Worm (Caenorhabditis elegans) whole organism, L4 larva: ENCODE data around the gene mbl-1.

ENCODE experiments used
- D1046.2 ChIP-seq: fragments of 200-800 bp; sonication (Bioruptor generic); IDR thresholded peaks from 2 replicates; pipeline ENCODE4 v1.3.6; 2022; ENCODE audit warnings: missing genetic modification characterization, missing compliant biosample characterization
- F26F4.8 ChIP-seq: fragments of 200-800 bp; sonication (Bioruptor generic); conservative IDR thresholded peaks from 2 replicates; pipeline ENCODE4 v1.3.6; 2022; ENCODE audit warnings: missing genetic modification characterization, missing compliant biosample characterization
- F44E2.7 ChIP-seq: fragments of 200-800 bp; sonication (Bioruptor generic); IDR thresholded peaks from 2 replicates; pipeline ENCODE4 v2.1.2; 2022; ENCODE audit warnings: missing genetic modification characterization, missing compliant biosample characterization
- F49E8.2 ChIP-seq: sonication (generic microtip); optimal IDR thresholded peaks from 2 replicates; lab custom pipeline; 2016; ENCODE audit warnings: missing compliant biosample characterization, mild to moderate bottlenecking, missing genetic modification characterization, borderline replicate concordance
- R02D3.7 ChIP-seq: fragments of 150-350 bp; sonication (generic microtip); optimal IDR thresholded peaks from 3 replicates; lab custom pipeline; 2014; ENCODE audit warnings: missing biosample characterization, missing genetic modification characterization
- Y105C5A.15 ChIP-seq: fragments of 200-800 bp; sonication (Bioruptor generic); IDR thresholded peaks from 2 replicates; pipeline ENCODE4 v1.3.6; 2022; ENCODE audit warnings: missing genetic modification characterization, missing compliant biosample characterization
- Y75B8A.6 ChIP-seq: fragments of 200-800 bp; sonication (Bioruptor generic); IDR thresholded peaks from 2 replicates; pipeline ENCODE4 v1.3.6; 2022; ENCODE audit warnings: missing genetic modification reagents, missing genetic modification characterization, missing compliant biosample characterization
- ama-1 ChIP-seq: fragments of 150-350 bp; optimal IDR thresholded peaks from 2 replicates; lab custom pipeline; 2014; ENCODE audit warnings: inconsistent platforms, mixed read lengths
- ceh-32 ChIP-seq: sonication (generic microtip); optimal IDR thresholded peaks from 2 replicates; lab custom pipeline; 2016; ENCODE audit warnings: mild to moderate bottlenecking, missing genetic modification characterization, missing compliant biosample characterization; ENCODE audit not compliant: poor library complexity
- ces-1 ChIP-seq: fragments of 150-350 bp; sonication (generic microtip); optimal IDR thresholded peaks from 4 replicates; lab custom pipeline; 2014; ENCODE audit warnings: missing biosample characterization, missing genetic modification reagents, missing genetic modification characterization
- ctbp-1 ChIP-seq: fragments of 200-800 bp; sonication (Bioruptor generic); IDR thresholded peaks from 2 replicates; pipeline ENCODE4 v1.3.6; 2022; ENCODE audit warnings: missing genetic modification reagents, missing genetic modification characterization, missing compliant biosample characterization
- daf-12 ChIP-seq: fragments of 150-350 bp; optimal IDR thresholded peaks from 2 replicates; lab custom pipeline; 2014; ENCODE audit warnings: missing biosample characterization, missing genetic modification reagents, missing genetic modification characterization
- daf-19 ChIP-seq: fragments of 200-800 bp; sonication (Bioruptor generic); conservative IDR thresholded peaks from 2 replicates; pipeline ENCODE4 v1.3.6; 2022; ENCODE audit warnings: missing genetic modification characterization, missing compliant biosample characterization
- dmd-6 ChIP-seq: fragments of 200-800 bp; sonication (Bioruptor generic); IDR thresholded peaks from 2 replicates; pipeline ENCODE4 v1.3.6; 2022; ENCODE audit warnings: missing genetic modification reagents, missing genetic modification characterization, missing compliant biosample characterization
- egl-43 ChIP-seq: fragments of 200-800 bp; sonication (Bioruptor generic); IDR thresholded peaks from 2 replicates; pipeline ENCODE4 v1.3.6; 2022; ENCODE audit warnings: missing genetic modification reagents, missing genetic modification characterization, missing compliant biosample characterization
- fos-1 ChIP-seq: fragments of 150-350 bp; optimal IDR thresholded peaks from 2 replicates; lab custom pipeline; 2014; ENCODE audit warnings: missing biosample characterization, missing genetic modification characterization
- hmg-1.1 ChIP-seq: fragments of 200-800 bp; sonication (Bioruptor generic); IDR thresholded peaks from 2 replicates; pipeline ENCODE4 v1.3.6; 2022; ENCODE audit warnings: missing genetic modification reagents, missing genetic modification characterization, missing compliant biosample characterization
- lim-7 ChIP-seq: fragments of 200-800 bp; sonication (Bioruptor generic); IDR thresholded peaks from 2 replicates; pipeline ENCODE4 v1.3.6; 2022; ENCODE audit warnings: missing genetic modification characterization, missing compliant biosample characterization
- lin-29 ChIP-seq: fragments of 200-800 bp; sonication (Bioruptor generic); IDR thresholded peaks from 2 replicates; pipeline ENCODE4 v1.3.6; 2022; ENCODE audit warnings: missing genetic modification reagents, missing genetic modification characterization, missing compliant biosample characterization
- lir-3 ChIP-seq: sonication (generic microtip); optimal IDR thresholded peaks from 2 replicates; lab custom pipeline; 2016; ENCODE audit warnings: mild to moderate bottlenecking, missing genetic modification characterization, missing compliant biosample characterization
- mep-1 ChIP-seq: fragments of 150-350 bp; sonication (generic microtip); optimal IDR thresholded peaks from 3 replicates; lab custom pipeline; 2014; ENCODE audit warnings: missing biosample characterization, missing genetic modification characterization
- nhr-237 ChIP-seq: sonication (generic microtip); optimal IDR thresholded peaks from 2 replicates; lab custom pipeline; 2017; ENCODE audit warnings: missing biosample characterization, missing genetic modification characterization
- nhr-76 ChIP-seq: fragments of 150-350 bp; optimal IDR thresholded peaks from 2 replicates; lab custom pipeline; 2014; ENCODE audit warnings: missing biosample characterization, missing genetic modification characterization
- nhr-77 ChIP-seq: fragments of 150-350 bp; optimal IDR thresholded peaks from 2 replicates; lab custom pipeline; 2014; ENCODE audit warnings: missing biosample characterization, missing genetic modification characterization
- pha-4 ChIP-seq, 2 experiments: fragments of 150-350 bp in 1 of 2; fragments of 200-800 bp in 1 of 2; sonication (Bioruptor generic) in 1 of 2; IDR thresholded peaks in 1 of 2; optimal IDR thresholded peaks in 1 of 2; 2 replicates each; pipeline versions ENCODE4 v1.3.6 to Lab custom; 2014 to 2022; ENCODE audit warnings: missing genetic modification characterization in 2 of 2, missing genetic modification reagents in 2 of 2, missing biosample characterization in 1 of 2, missing compliant biosample characterization in 1 of 2
- saeg-2 ChIP-seq: fragments of 200-800 bp; sonication (Bioruptor generic); IDR thresholded peaks from 2 replicates; pipeline ENCODE4 v1.3.6; 2022; ENCODE audit warnings: missing genetic modification reagents, missing genetic modification characterization, missing compliant biosample characterization
- set-16 ChIP-seq: fragments of 200-800 bp; sonication (Bioruptor generic); IDR thresholded peaks from 2 replicates; pipeline ENCODE4 v1.3.6; 2022; ENCODE audit warnings: missing genetic modification reagents, missing genetic modification characterization, missing compliant biosample characterization
- spr-3 ChIP-seq: fragments of 200-800 bp; sonication (Bioruptor generic); optimal IDR thresholded peaks from 2 replicates; lab custom pipeline; 2018; ENCODE audit warnings: mild to moderate bottlenecking, missing genetic modification characterization, missing compliant biosample characterization
- unc-130 ChIP-seq: sonication (generic microtip); optimal IDR thresholded peaks from 2 replicates; lab custom pipeline; 2016; ENCODE audit warnings: missing genetic modification reagents, missing genetic modification characterization, missing compliant biosample characterization
- unc-39 ChIP-seq: sonication (generic microtip); optimal IDR thresholded peaks from 2 replicates; lab custom pipeline; 2017; ENCODE audit warnings: missing biosample characterization, missing genetic modification characterization
- unc-62 ChIP-seq, 3 experiments: fragments of 150-350 bp in 1 of 3; sonication (generic microtip); optimal IDR thresholded peaks in 2 of 3; peaks in 1 of 3; 1 replicate in 1 of 3; 2 replicates in 2 of 3; lab custom pipeline; 2014 to 2017; ENCODE audit warnings: missing biosample characterization in 3 of 3, missing genetic modification characterization in 3 of 3, missing genetic modification reagents in 3 of 3, missing genotype in 1 of 3
- zfp-3 ChIP-seq: fragments of 200-800 bp; sonication (Bioruptor generic); conservative IDR thresholded peaks from 2 replicates; pipeline ENCODE4 v1.3.6; 2022; ENCODE audit warnings: missing genetic modification reagents, missing genetic modification characterization, missing compliant biosample characterization
- ztf-11 ChIP-seq: fragments of 150-350 bp; optimal IDR thresholded peaks from 2 replicates; lab custom pipeline; 2014; ENCODE audit warnings: missing biosample characterization, missing genetic modification characterization

Gene mbl-1

DNA sequence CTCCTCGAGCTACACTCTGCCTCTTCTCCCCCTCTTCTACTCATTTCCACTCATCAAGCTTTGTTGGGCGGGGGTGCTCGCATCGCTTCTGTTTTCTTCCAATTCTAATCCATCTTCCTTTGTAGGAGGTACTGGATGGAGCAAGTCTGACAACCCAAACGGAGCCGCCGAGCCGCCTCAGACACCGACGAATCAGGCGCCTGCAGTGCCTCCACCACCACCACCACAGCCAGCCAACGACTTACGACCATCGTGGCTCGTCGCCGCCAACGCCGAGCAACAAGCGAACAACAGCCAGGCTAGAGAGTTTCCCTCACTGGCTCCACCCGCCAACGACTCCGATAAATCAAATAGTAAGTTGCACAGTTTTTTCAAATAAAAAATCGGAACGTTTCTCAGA lies 12.5 kb upstream of the mbl-1 start:
- peak; percentile 68; the same call in 1 of the 2 replicates for TF ChIP-seq egl-43 (GFP tag; lab: Robert Waterston, UW)
- no peak for TF ChIP-seq daf-12 (tag; lab: Kevin White, UChicago)
- TF ChIP-seq nhr-77 (tag; lab: Kevin White, UChicago), result no peak
- TF ChIP-seq dmd-6, result no peak
- TF ChIP-seq set-16 (GFP tag; lab: Robert Waterston, UW), result peak; percentile 83
- TF ChIP-seq, all 104 proteins: peak for 2

DNA sequence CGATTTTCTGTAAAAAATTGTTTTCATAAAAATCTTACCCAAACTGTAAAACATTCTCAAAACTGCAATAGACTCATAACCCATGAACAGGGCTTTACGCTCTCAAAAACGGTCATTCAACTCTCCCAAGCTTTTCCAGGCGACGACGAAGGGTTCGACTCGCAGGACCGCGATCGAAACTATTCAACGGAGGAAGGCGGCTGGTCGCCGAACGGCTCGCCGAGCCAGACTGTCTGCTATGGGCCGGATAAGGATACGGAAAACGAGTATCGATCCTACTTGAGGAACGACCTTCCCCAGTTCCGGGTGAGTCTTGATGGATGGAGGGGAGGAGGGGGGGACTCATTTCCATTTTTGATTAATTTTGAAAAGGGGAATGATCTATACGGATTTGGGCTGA lies 10.6 kb upstream of the mbl-1 start:
- TF ChIP-seq egl-43 (GFP tag; lab: Robert Waterston, UW) (no peak), F44E2.7 (GFP tag; lab: Robert Waterston, UW) (no peak), ctbp-1 (no peak), unc-62 (GFP tag; optimal IDR thresholded peaks at IDR 0.05 in 1 of 2; lab: Kevin White, UChicago) (no peak), unc-62 (tag; optimal IDR thresholded peaks at IDR 0.05; lab: Kevin White, UChicago) (no peak), saeg-2 (GFP tag; lab: Robert Waterston, UW) (no peak), unc-130 (GFP tag; lab: Kevin White, UChicago) (no peak), set-16 (GFP tag; lab: Robert Waterston, UW) (peak; percentile 67), D1046.2 (no peak), Y75B8A.6 (GFP tag; lab: Robert Waterston, UW) (no peak)

DNA sequence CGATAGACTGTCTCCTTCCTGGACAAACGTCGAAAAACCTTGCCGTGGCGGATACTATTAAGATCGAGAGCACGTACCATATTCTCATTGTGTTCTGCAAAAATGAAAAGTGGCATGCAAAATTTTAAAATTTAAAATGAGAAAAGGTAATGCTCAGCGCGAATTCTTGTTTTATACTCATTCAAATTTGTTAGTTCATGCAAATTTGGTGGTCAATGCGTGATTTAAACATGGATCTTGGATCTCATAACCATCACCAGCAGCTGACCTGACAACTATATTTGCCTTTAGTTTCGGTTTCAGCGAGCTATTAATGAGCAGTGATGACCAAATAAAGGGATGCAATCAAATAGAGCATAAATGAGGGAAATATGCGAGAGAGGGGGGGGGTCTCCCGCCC lies 2.4 kb upstream of the mbl-1 start, which contains the start of gene F52G3.5:
Gene F52G3.5 (minus strand): TSS at position 101 of the 400 bp plus-strand sequence.
- TF ChIP-seq ceh-32 (no peak), nhr-237 (tag; lab: Kevin White, UChicago) (no peak), F49E8.2 (no peak), Y105C5A.15 (GFP tag; lab: Robert Waterston, UW) (no peak), lim-7 (GFP tag; lab: Robert Waterston, UW) (no peak), daf-19 (GFP tag; lab: Robert Waterston, UW) (no peak), lir-3 (tag; lab: Kevin White, UChicago) (no peak), pha-4 (GFP tag; IDR thresholded peaks at IDR 0.05; lab: Robert Waterston, UW) (no peak), pha-4 (tag; optimal IDR thresholded peaks at IDR 0.05; lab: Kevin White, UChicago) (no peak), spr-3 (GFP tag; lab: Kevin White, UChicago) (no peak), lin-29 (GFP tag; lab: Robert Waterston, UW) (no peak), unc-39 (tag; lab: Kevin White, UChicago) (no peak), ztf-11 (no peak), F26F4.8 (no peak), ama-1 (lab: Kevin White, UChicago) (no peak), fos-1 (tag; lab: Kevin White, UChicago) (no peak)

DNA sequence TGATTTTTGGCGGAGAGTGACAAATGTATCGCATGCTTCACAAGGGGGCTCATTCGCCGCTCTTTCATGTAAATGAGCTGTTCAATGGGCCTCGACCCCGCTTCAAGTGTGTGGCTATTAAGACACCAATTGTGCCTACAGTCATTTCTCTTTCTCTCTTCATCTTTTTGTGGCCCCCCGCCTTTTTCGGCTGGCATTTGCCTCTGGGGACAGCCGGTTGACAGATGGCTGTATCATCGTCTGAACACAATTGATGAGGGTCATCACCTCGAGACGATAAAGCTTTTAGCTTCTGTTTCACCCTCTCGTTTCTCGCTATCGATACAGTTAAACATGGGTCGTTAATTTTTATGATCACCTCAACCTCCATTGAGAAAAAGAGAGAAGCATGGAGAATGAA lies 10.0 kb downstream of the mbl-1 start:
- TF ChIP-seq hmg-1.1, result no peak
- TF ChIP-seq unc-62 (GFP tag; optimal IDR thresholded peaks at IDR 0.05 in 1 of 2; lab: Kevin White, UChicago), result peak in 1 of 2 experiments; percentile 48
- TF ChIP-seq unc-62 (tag; optimal IDR thresholded peaks at IDR 0.05; lab: Kevin White, UChicago), result no peak
- TF ChIP-seq nhr-76 (tag; lab: Kevin White, UChicago), result no peak

DNA sequence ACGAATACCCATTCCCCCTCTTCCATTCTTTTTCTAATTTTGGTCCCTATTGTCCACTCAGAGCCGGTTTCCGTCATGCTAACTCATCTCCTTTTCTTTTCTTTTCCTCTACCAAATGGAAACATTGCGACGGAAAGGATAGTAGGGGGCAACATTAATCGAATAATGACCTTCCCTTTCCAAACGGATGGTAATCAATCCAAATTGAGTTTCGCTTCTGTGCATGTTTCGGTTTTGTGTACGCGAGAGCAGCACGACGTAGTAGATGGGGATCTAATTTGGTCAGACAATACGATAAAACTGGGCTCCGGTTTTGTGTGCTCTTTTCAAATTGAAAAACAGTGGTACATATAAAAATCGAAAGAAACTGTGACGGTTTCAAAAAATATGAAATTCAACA lies 13.0 kb downstream of the mbl-1 start:
- TF ChIP-seq R02D3.7 (tag; lab: Kevin White, UChicago), result no peak
- peak; percentile 47 for TF ChIP-seq ces-1 (GFP tag; lab: Kevin White, UChicago)
- peak; percentile 21 for TF ChIP-seq mep-1
- TF ChIP-seq zfp-3 (GFP tag; lab: Robert Waterston, UW), result no peak
- no peak for TF ChIP-seq ztf-11
